Fruit fly (Drosophila melanogaster): ENCODE results near the gene CG44303.

DNA sequence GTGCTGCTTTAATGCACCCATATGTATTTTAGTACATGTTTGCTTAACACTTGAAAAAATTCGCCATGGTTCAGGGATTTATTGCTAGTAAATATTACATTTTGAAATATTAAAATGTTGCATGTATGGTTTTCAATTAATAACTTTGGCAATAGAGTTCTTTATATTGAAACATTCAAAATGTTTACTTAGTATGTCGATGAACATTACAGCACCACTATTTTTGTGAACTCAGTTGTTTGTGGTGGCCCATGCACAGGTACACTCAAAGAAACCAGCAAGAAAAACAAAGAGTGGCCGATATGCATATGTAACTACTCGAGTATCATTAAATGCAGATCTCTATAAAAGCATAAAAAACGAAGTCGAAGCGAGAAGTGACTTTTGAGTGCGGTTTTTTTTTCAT, 14.8 kb upstream of the CG44303 start:
- TF ChIP-seq Abd-B (GFP tag; optimal IDR thresholded peaks at IDR 0.05), result no peak
- TF ChIP-seq Myc (optimal IDR thresholded peaks at IDR 0.05), result no peak
- TF ChIP-seq Mio (GFP tag; optimal IDR thresholded peaks at IDR 0.05), result no peak
- no peak for TF ChIP-seq fru (GFP tag; optimal IDR thresholded peaks at IDR 0.05)
- TF ChIP-seq woc (GFP tag; optimal IDR thresholded peaks at IDR 0.05), result no peak
- no peak for TF ChIP-seq br (GFP tag; optimal IDR thresholded peaks at IDR 0.05)
- no peak for TF ChIP-seq psq (GFP tag; optimal IDR thresholded peaks at IDR 0.05)
- no peak for TF ChIP-seq pan (optimal IDR thresholded peaks at IDR 0.05)
- TF ChIP-seq sage (GFP tag; optimal IDR thresholded peaks at IDR 0.05), result no peak
- TF ChIP-seq usp (GFP tag; optimal IDR thresholded peaks at IDR 0.05), result no peak
- no peak for TF ChIP-seq h (GFP tag; optimal IDR thresholded peaks at IDR 0.05)
- TF ChIP-seq dl (GFP tag; optimal IDR thresholded peaks at IDR 0.05; ENCODE audit: insufficient read depth in 1 of 2, partially characterized antibody in 2 of 2), result no peak

All from whole organism, wandering third instar larva.